Worm (Caenorhabditis elegans) whole organism, L4 larva: ENCODE measurements around the gene gtf-2E2.

Source experiments
- ceh-82 ChIP-seq: sonication (generic microtip); optimal IDR thresholded peaks from 2 replicates; lab custom pipeline; 2017; ENCODE audit warnings: missing biosample characterization, missing genetic modification characterization
- egl-27 ChIP-seq: sonication (generic microtip); optimal IDR thresholded peaks from 3 replicates; lab custom pipeline; 2017; ENCODE audit warnings: missing biosample characterization, missing genetic modification reagents, missing genetic modification characterization
- jun-1 ChIP-seq: fragments of 150-350 bp; optimal IDR thresholded peaks from 2 replicates; lab custom pipeline; 2014; ENCODE audit warnings: missing biosample characterization, missing genetic modification reagents, missing genetic modification characterization
- lin-1 ChIP-seq: fragments of 200-800 bp; sonication (Bioruptor generic); IDR thresholded peaks from 2 replicates; pipeline ENCODE4 v1.3.6; 2022; ENCODE audit warnings: missing genetic modification reagents, missing genetic modification characterization, missing compliant biosample characterization
- lsy-2 ChIP-seq, 2 experiments: fragments of 150-350 bp in 1 of 2; sonication (generic microtip) in 1 of 2; optimal IDR thresholded peaks; 2 replicates each; lab custom pipeline; 2014 to 2017; ENCODE audit warnings: missing biosample characterization in 2 of 2, missing genetic modification characterization in 2 of 2
- mes-2 ChIP-seq: sonication (generic microtip); optimal IDR thresholded peaks from 2 replicates; lab custom pipeline; 2016; ENCODE audit warnings: missing genotype, mild to moderate bottlenecking, missing genetic modification characterization, missing compliant biosample characterization; ENCODE audit not compliant: poor library complexity, severe bottlenecking
- nhr-6 ChIP-seq: fragments of 150-350 bp; optimal IDR thresholded peaks from 2 replicates; lab custom pipeline; 2014; ENCODE audit warnings: missing biosample characterization, missing genetic modification characterization
- nhr-76 ChIP-seq: fragments of 150-350 bp; optimal IDR thresholded peaks from 2 replicates; lab custom pipeline; 2014; ENCODE audit warnings: missing biosample characterization, missing genetic modification characterization
- nhr-77 ChIP-seq: fragments of 150-350 bp; optimal IDR thresholded peaks from 2 replicates; lab custom pipeline; 2014; ENCODE audit warnings: missing biosample characterization, missing genetic modification characterization
- pqm-1 ChIP-seq: sonication (generic microtip); optimal IDR thresholded peaks from 2 replicates; lab custom pipeline; 2017; ENCODE audit warnings: missing biosample characterization, missing genetic modification characterization
- skn-1 ChIP-seq: fragments of 150-350 bp; optimal IDR thresholded peaks from 2 replicates; lab custom pipeline; 2014; ENCODE audit warnings: missing biosample characterization, missing genetic modification characterization
- unc-62 ChIP-seq, 3 experiments: fragments of 150-350 bp in 1 of 3; sonication (generic microtip); optimal IDR thresholded peaks in 2 of 3; peaks in 1 of 3; 1 replicate in 1 of 3; 2 replicates in 2 of 3; lab custom pipeline; 2014 to 2017; ENCODE audit warnings: missing biosample characterization in 3 of 3, missing genetic modification characterization in 3 of 3, missing genetic modification reagents in 3 of 3, missing genotype in 1 of 3

ce11 chrII:11571260-11571854, 29.1 kb upstream of the gtf-2E2 start, which contains the start of gene F54D5.3:
- TF ChIP-seq lin-1 (GFP tag; lab: Robert Waterston, UW) (no peak), egl-27 (tag; lab: Kevin White, UChicago) (no peak), mes-2 (tag; lab: Kevin White, UChicago) (no peak), lsy-2 (tag; optimal IDR thresholded peaks at IDR 0.05; lab: Kevin White, UChicago) (no peak), unc-62 (GFP tag; optimal IDR thresholded peaks at IDR 0.05 in 1 of 2; lab: Kevin White, UChicago) (peak in 1 of 2 experiments; percentile 66), unc-62 (tag; optimal IDR thresholded peaks at IDR 0.05; lab: Kevin White, UChicago) (no peak), nhr-76 (tag; lab: Kevin White, UChicago) (no peak), nhr-77 (no peak), skn-1 (tag; lab: Kevin White, UChicago) (no peak), ceh-82 (tag; lab: Kevin White, UChicago) (no peak), pqm-1 (tag; lab: Kevin White, UChicago) (peak; percentile 91), jun-1 (tag; lab: Kevin White, UChicago) (no peak), nhr-6 (tag; lab: Kevin White, UChicago) (no peak)
